Fruit fly (Drosophila melanogaster) whole organism, embryonic: ENCODE measurements around the gene CG10510.

Experiments
- Antp ChIP-seq: fragments of 200-800 bp; sonication (Bioruptor generic); optimal IDR thresholded peaks from 3 replicates; lab custom pipeline; 2016; ENCODE audit warnings: missing biosample characterization, missing genetic modification characterization
- Atf6 ChIP-seq: fragments of 200-800 bp; sonication (Bioruptor generic); IDR thresholded peaks from 2 replicates; pipeline ENCODE4 v1.3.6; 2022; ENCODE audit warnings: missing biosample characterization, missing genetic modification characterization
- CG10267 ChIP-seq: fragments of 200-800 bp; sonication (Bioruptor generic); optimal IDR thresholded peaks from 2 replicates; lab custom pipeline; 2018; ENCODE audit warnings: missing biosample characterization, mild to moderate bottlenecking, missing genetic modification characterization, moderate library complexity
- CG13424 ChIP-seq: fragments of 200-800 bp; sonication (Bioruptor generic); optimal IDR thresholded peaks from 2 replicates; lab custom pipeline; 2019; ENCODE audit warnings: missing biosample characterization, mild to moderate bottlenecking, missing genetic modification characterization, moderate library complexity
- CG16779 ChIP-seq: fragments of 200-800 bp; sonication (Bioruptor generic); IDR thresholded peaks from 2 replicates; pipeline ENCODE4 v1.3.6; 2022; ENCODE audit warnings: missing biosample characterization, missing genetic modification characterization
- CG16813 ChIP-seq: fragments of 200-800 bp; sonication (Bioruptor generic); IDR thresholded peaks from 3 replicates; pipeline ENCODE4 v1.3.6; 2022; ENCODE audit warnings: missing biosample characterization, missing genetic modification characterization; ENCODE audit not compliant: partially characterized antibody
- CG31388 ChIP-seq: fragments of 200-800 bp; sonication (Bioruptor generic); optimal IDR thresholded peaks from 2 replicates; lab custom pipeline; 2016; ENCODE audit warnings: missing biosample characterization, missing genetic modification characterization
- CG34422 ChIP-seq: fragments of 200-800 bp; sonication (Bioruptor generic); IDR thresholded peaks from 3 replicates; pipeline ENCODE4 v1.3.6; 2022; ENCODE audit warnings: missing biosample characterization, missing genetic modification characterization
- CG4282 ChIP-seq: fragments of 200-800 bp; sonication (Bioruptor generic); optimal IDR thresholded peaks from 2 replicates; lab custom pipeline; 2016; ENCODE audit warnings: missing biosample characterization, missing genetic modification characterization
- CG4424 ChIP-seq: fragments of 200-800 bp; sonication (Bioruptor generic); optimal IDR thresholded peaks from 3 replicates; lab custom pipeline; 2016; ENCODE audit warnings: missing biosample characterization, missing genetic modification characterization
- CG5245 ChIP-seq: fragments of 200-800 bp; sonication (Bioruptor generic); optimal IDR thresholded peaks from 3 replicates; lab custom pipeline; 2016; ENCODE audit warnings: missing biosample characterization, missing genetic modification characterization
- CG6272 ChIP-seq: fragments of 200-800 bp; sonication (Bioruptor generic); IDR thresholded peaks from 2 replicates; pipeline ENCODE4 v1.3.6; 2022; ENCODE audit warnings: missing biosample characterization, missing genetic modification characterization
- CG6689 ChIP-seq: fragments of 200-800 bp; sonication (Bioruptor generic); IDR thresholded peaks from 2 replicates; pipeline ENCODE4 v1.3.6; 2022; ENCODE audit warnings: missing biosample characterization, missing genetic modification characterization
- CG8281 ChIP-seq: fragments of 200-800 bp; sonication (Bioruptor generic); optimal IDR thresholded peaks from 2 replicates; lab custom pipeline; 2018; ENCODE audit warnings: missing biosample characterization, mild to moderate bottlenecking, missing genetic modification characterization, moderate library complexity
- CkIIα-i1 ChIP-seq: fragments of 200-800 bp; sonication (Bioruptor generic); IDR thresholded peaks from 2 replicates; pipeline ENCODE4 v1.3.6; 2022; ENCODE audit warnings: missing biosample characterization, missing genetic modification characterization
- D19A ChIP-seq: fragments of 200-800 bp; optimal IDR thresholded peaks from 3 replicates; lab custom pipeline; 2019; ENCODE audit warnings: missing biosample characterization, mild to moderate bottlenecking, missing genetic modification characterization, moderate library complexity
- Dref ChIP-seq: fragments of 200-800 bp; sonication (Bioruptor generic); IDR thresholded peaks from 2 replicates; pipeline ENCODE4 v1.3.6; 2022; ENCODE audit warnings: missing biosample characterization, missing genetic modification characterization
- Elba2 ChIP-seq: fragments of 200-800 bp; sonication (Bioruptor generic); optimal IDR thresholded peaks from 3 replicates; lab custom pipeline; 2016; ENCODE audit warnings: missing biosample characterization, missing genetic modification characterization
- H2.0 ChIP-seq: fragments of 200-800 bp; sonication (Bioruptor generic); IDR thresholded peaks from 2 replicates; pipeline ENCODE4 v1.3.6; 2022; ENCODE audit warnings: missing biosample characterization, missing genetic modification characterization
- HLH54F ChIP-seq: fragments of 200-800 bp; sonication (Bioruptor generic); optimal IDR thresholded peaks from 3 replicates; lab custom pipeline; 2016; ENCODE audit warnings: missing biosample characterization, missing genetic modification characterization
- Hmx ChIP-seq: fragments of 200-800 bp; sonication (Bioruptor generic); optimal IDR thresholded peaks from 2 replicates; lab custom pipeline; 2016; ENCODE audit warnings: missing biosample characterization, missing genetic modification characterization
- MESR4 ChIP-seq: fragments of 200-800 bp; sonication (Bioruptor generic); optimal IDR thresholded peaks from 2 replicates; lab custom pipeline; 2018; ENCODE audit warnings: missing biosample characterization, mild to moderate bottlenecking, missing genetic modification characterization, moderate library complexity
- Mad ChIP-seq: fragments of 200-800 bp; sonication (Bioruptor generic); optimal IDR thresholded peaks from 2 replicates; lab custom pipeline; 2016; ENCODE audit warnings: missing biosample characterization, missing genetic modification characterization
- Med ChIP-seq: fragments of 200-800 bp; sonication (Bioruptor generic); peaks from one replicate; lab custom pipeline; 2016; ENCODE audit warnings: missing biosample characterization, missing genetic modification characterization, mild to moderate bottlenecking, inconsistent platforms, moderate library complexity
- Mes4 ChIP-seq: fragments of 200-800 bp; sonication (Bioruptor generic); optimal IDR thresholded peaks from 2 replicates; lab custom pipeline; 2016; ENCODE audit warnings: missing biosample characterization, missing genetic modification characterization
- PHDP ChIP-seq: fragments of 200-800 bp; sonication (Bioruptor generic); optimal IDR thresholded peaks from 3 replicates; lab custom pipeline; 2018; ENCODE audit warnings: missing biosample characterization, mild to moderate bottlenecking, missing genetic modification characterization, moderate library complexity
- Six4 ChIP-seq: fragments of 200-800 bp; sonication (Bioruptor generic); optimal IDR thresholded peaks from 2 replicates; lab custom pipeline; 2016; ENCODE audit warnings: missing biosample characterization, missing genetic modification characterization
- Ssrp ChIP-seq: fragments of 200-800 bp; sonication (Bioruptor generic); optimal IDR thresholded peaks from 2 replicates; lab custom pipeline; 2018; ENCODE audit warnings: missing biosample characterization, mild to moderate bottlenecking, missing genetic modification characterization, moderate library complexity
- YL-1 ChIP-seq: fragments of 200-800 bp; sonication (Bioruptor generic); optimal IDR thresholded peaks from 3 replicates; lab custom pipeline; 2017; ENCODE audit warnings: missing biosample characterization, mild to moderate bottlenecking, missing genetic modification characterization
- br ChIP-seq: fragments of >200 bp; optimal IDR thresholded peaks from 2 replicates; lab custom pipeline; 2017
- chm ChIP-seq: fragments of 200-800 bp; sonication (Bioruptor generic); IDR thresholded peaks from 2 replicates; pipeline ENCODE4 v1.3.6; 2022; ENCODE audit warnings: missing biosample characterization, missing genetic modification characterization
- croc ChIP-seq: fragments of 200-800 bp; sonication (Bioruptor generic); conservative IDR thresholded peaks from 3 replicates; pipeline ENCODE4 v1.3.6; 2022; ENCODE audit warnings: missing biosample characterization, missing genetic modification characterization
- crp ChIP-seq, 2 experiments: fragments of 200-800 bp; sonication (Bioruptor generic); optimal IDR thresholded peaks; 2 replicates in 1 of 2; 3 replicates in 1 of 2; lab custom pipeline; 2017; ENCODE audit warnings: missing biosample characterization in 2 of 2, missing genetic modification characterization in 2 of 2, mild to moderate bottlenecking in 1 of 2, moderate library complexity in 1 of 2
- danr ChIP-seq: fragments of 200-800 bp; sonication (Bioruptor generic); IDR thresholded peaks from 2 replicates; pipeline ENCODE4 v1.3.6; 2022; ENCODE audit warnings: missing biosample characterization, missing genetic modification characterization
- dati ChIP-seq: fragments of 200-800 bp; sonication (Bioruptor generic); IDR thresholded peaks from 2 replicates; pipeline ENCODE4 v1.3.6; 2022; ENCODE audit warnings: missing biosample characterization, missing genetic modification characterization
- dysf ChIP-seq: fragments of 200-800 bp; sonication (Bioruptor generic); IDR thresholded peaks from 3 replicates; pipeline ENCODE4 v1.3.6; 2022; ENCODE audit warnings: missing biosample characterization, missing genetic modification characterization
- ftz-f1 ChIP-seq: fragments of 200-800 bp; sonication (Bioruptor generic); optimal IDR thresholded peaks from 2 replicates; lab custom pipeline; 2016; ENCODE audit warnings: missing biosample characterization, missing genetic modification characterization
- gsb ChIP-seq: fragments of 200-800 bp; sonication (Bioruptor generic); IDR thresholded peaks from 2 replicates; pipeline ENCODE4 v1.3.6; 2022; ENCODE audit warnings: missing biosample characterization, missing genetic modification characterization
- insv ChIP-seq, 2 experiments: fragments of 200-800 bp; sonication (Bioruptor generic); optimal IDR thresholded peaks; 3 replicates each; lab custom pipeline; 2016 to 2018; ENCODE audit warnings: missing biosample characterization in 2 of 2, missing genetic modification characterization in 2 of 2
- knrl ChIP-seq: fragments of 200-800 bp; sonication (Bioruptor generic); IDR thresholded peaks from 3 replicates; pipeline ENCODE4 v1.3.6; 2022; ENCODE audit warnings: missing biosample characterization, missing genetic modification characterization; ENCODE audit not compliant: partially characterized antibody
- lbe ChIP-seq: fragments of 200-800 bp; sonication (Bioruptor generic); optimal IDR thresholded peaks from 2 replicates; lab custom pipeline; 2016; ENCODE audit warnings: missing biosample characterization, mild to moderate bottlenecking, missing genetic modification characterization
- maf-S ChIP-seq: fragments of 200-800 bp; sonication (Bioruptor generic); optimal IDR thresholded peaks from 2 replicates; lab custom pipeline; 2016; ENCODE audit warnings: missing biosample characterization, missing genetic modification characterization
- mam ChIP-seq: fragments of 200-800 bp; sonication (Bioruptor generic); optimal IDR thresholded peaks from 3 replicates; lab custom pipeline; 2016; ENCODE audit warnings: missing biosample characterization, missing genetic modification characterization
- pfk ChIP-seq: fragments of 200-800 bp; sonication (Bioruptor generic); optimal IDR thresholded peaks from 2 replicates; lab custom pipeline; 2018; ENCODE audit warnings: missing biosample characterization, mild to moderate bottlenecking, missing genetic modification characterization, moderate library complexity
- pho ChIP-seq: fragments of 200-800 bp; sonication (Bioruptor generic); optimal IDR thresholded peaks from 2 replicates; lab custom pipeline; 2016; ENCODE audit warnings: missing biosample characterization, missing genetic modification characterization
- rib ChIP-seq: fragments of 200-800 bp; sonication (Bioruptor generic); IDR thresholded peaks from 2 replicates; pipeline ENCODE4 v1.3.6; 2022; ENCODE audit warnings: missing biosample characterization, missing genetic modification characterization
- sd ChIP-seq: fragments of 200-800 bp; sonication (Bioruptor generic); optimal IDR thresholded peaks from 3 replicates; lab custom pipeline; 2018; ENCODE audit warnings: missing biosample characterization, mild to moderate bottlenecking, missing genetic modification characterization, moderate library complexity
- sens ChIP-seq: fragments of 200-800 bp; sonication (Bioruptor generic); peaks from one replicate; lab custom pipeline; 2016; ENCODE audit warnings: missing biosample characterization, missing genetic modification characterization
- trem ChIP-seq: fragments of 200-800 bp; optimal IDR thresholded peaks from 3 replicates; lab custom pipeline; 2019; ENCODE audit warnings: missing biosample characterization, mild to moderate bottlenecking, missing genetic modification characterization, moderate library complexity
- tup ChIP-seq: fragments of 200-800 bp; sonication (Bioruptor generic); optimal IDR thresholded peaks from 2 replicates; lab custom pipeline; 2016; ENCODE audit warnings: missing biosample characterization, mild to moderate bottlenecking, missing genetic modification characterization, moderate library complexity
- zfh1 ChIP-seq: fragments of 200-800 bp; sonication (Bioruptor generic); IDR thresholded peaks from 3 replicates; pipeline ENCODE4 v1.3.6; 2022; ENCODE audit warnings: missing biosample characterization, missing genetic modification characterization

Gene CG10510

dm6 chr3L:21175531-21176271, 34.2 kb downstream of the CG10510 start (continued):
- TF ChIP-seq CG34422 (peak; percentile 83; the same call in 1 of the 3 replicates), CG6272 (no peak), pfk (GFP tag; lab: Kevin White, UChicago) (no peak), lbe (GFP tag; lab: Kevin White, UChicago) (no peak), Ssrp (tag; lab: Kevin White, UChicago) (no peak), D19A (no peak), YL-1 (GFP tag; lab: Kevin White, UChicago) (peak; percentile 76), H2.0 (no peak), danr (GFP tag; lab: Robert Waterston, UW) (no peak), Med (GFP tag; lab: Kevin White, UChicago) (peak; percentile 82), Elba2 (GFP tag; lab: Kevin White, UChicago) (no peak), insv (GFP tag; optimal IDR thresholded peaks at IDR 0.05; lab: Kevin White, UChicago) (no peak), pho (GFP tag; lab: Kevin White, UChicago) (no peak), CG31388 (GFP tag; lab: Kevin White, UChicago) (no peak), Atf6 (GFP tag; lab: Robert Waterston, UW) (0 out of 2 replicates have a peak, but pooled peaks have one; percentile 9), CG5245 (no peak), sens (peak; percentile 85), croc (no peak), trem (peak; percentile 77), CG16779 (GFP tag; lab: Robert Waterston, UW) (no peak), mam (GFP tag; lab: Kevin White, UChicago) (no peak), CG4424 (GFP tag; lab: Kevin White, UChicago) (no peak), PHDP (tag; lab: Kevin White, UChicago) (no peak), maf-S (no peak), CG16813 (GFP tag; lab: Robert Waterston, UW) (0 out of 3 replicates have a peak, but pooled peaks have one; percentile 44), crp (GFP tag; optimal IDR thresholded peaks at IDR 0.05; lab: Kevin White, UChicago) (peak in 1 of 2 experiments; percentile 18), Mad (peak; percentile 11), br (lab: Kevin White, UChicago) (no peak), Mes4 (no peak), tup (GFP tag; lab: Kevin White, UChicago) (no peak), sd (tag; lab: Kevin White, UChicago) (peak; percentile 85), gsb (no peak), CG8281 (tag; lab: Kevin White, UChicago) (no peak), CG10267 (peak; percentile 60), Hmx (GFP tag; lab: Kevin White, UChicago) (no peak), CG4282 (GFP tag; lab: Kevin White, UChicago) (no peak), CG6689 (GFP tag; lab: Robert Waterston, UW) (no peak), knrl (GFP tag; lab: Robert Waterston, UW) (peak; percentile 58), Dref (peak; percentile 61; the same call in 1 of the 2 replicates), dysf (GFP tag; lab: Robert Waterston, UW) (no peak), CG13424 (tag; lab: Kevin White, UChicago) (no peak), HLH54F (GFP tag; lab: Kevin White, UChicago) (no peak), CkIIα-i1 (GFP tag; lab: Robert Waterston, UW) (no peak), rib (GFP tag; lab: Robert Waterston, UW) (peak; percentile 67; the same call in 1 of the 2 replicates), zfh1 (GFP tag; lab: Robert Waterston, UW) (no peak), ftz-f1 (no peak), Antp (no peak), dati (no peak), MESR4 (GFP tag; lab: Kevin White, UChicago) (peak; percentile 91), Six4 (no peak), chm (GFP tag; lab: Robert Waterston, UW) (peak; percentile 56; the same call in 1 of the 2 replicates)
